Fruit fly (Drosophila melanogaster) whole organism, embryonic: ENCODE results near the gene RpL32.

ENCODE experiments used
- Ada2b ChIP-seq: fragments of 200-800 bp; sonication (Bioruptor generic); IDR thresholded peaks from 2 replicates; pipeline ENCODE4 v1.3.6; 2022; ENCODE audit warnings: missing biosample characterization, missing genetic modification characterization
- Awh ChIP-seq: fragments of 200-800 bp; sonication (Bioruptor generic); IDR thresholded peaks from 2 replicates; pipeline ENCODE4, ENCODE4 v1.3.6; 2022; ENCODE audit warnings: missing biosample characterization, missing genetic modification characterization
- CG1024 ChIP-seq: fragments of 200-800 bp; sonication (Bioruptor generic); IDR thresholded peaks from 2 replicates; pipeline ENCODE4 v1.3.6; 2022; ENCODE audit warnings: missing biosample characterization, missing genetic modification characterization
- CG10274 ChIP-seq: fragments of 200-800 bp; sonication (Bioruptor generic); optimal IDR thresholded peaks from 3 replicates; lab custom pipeline; 2017; ENCODE audit warnings: missing biosample characterization, mild to moderate bottlenecking, missing genetic modification characterization
- CG10462 ChIP-seq: fragments of 200-800 bp; sonication (Bioruptor generic); optimal IDR thresholded peaks from 2 replicates; lab custom pipeline; 2016; ENCODE audit warnings: missing biosample characterization, missing genetic modification characterization
- CG13894 ChIP-seq: fragments of 200-800 bp; sonication (Bioruptor generic); optimal IDR thresholded peaks from 3 replicates; lab custom pipeline; 2018; ENCODE audit warnings: missing biosample characterization, mild to moderate bottlenecking, missing genetic modification characterization, moderate library complexity
- CG14441 ChIP-seq: fragments of 200-800 bp; sonication (Bioruptor generic); IDR thresholded peaks from 2 replicates; pipeline ENCODE4 v1.3.6; 2022; ENCODE audit warnings: missing biosample characterization, missing genetic modification characterization
- CG15601 ChIP-seq: fragments of 200-800 bp; sonication (Bioruptor generic); optimal IDR thresholded peaks from 3 replicates; lab custom pipeline; 2019; ENCODE audit warnings: missing biosample characterization, mild to moderate bottlenecking, missing genetic modification characterization, moderate library complexity
- CG16779 ChIP-seq: fragments of 200-800 bp; sonication (Bioruptor generic); IDR thresholded peaks from 2 replicates; pipeline ENCODE4 v1.3.6; 2022; ENCODE audit warnings: missing biosample characterization, missing genetic modification characterization
- CG16815 ChIP-seq: fragments of 200-800 bp; sonication (Bioruptor generic); optimal IDR thresholded peaks from 3 replicates; lab custom pipeline; 2017; ENCODE audit warnings: missing biosample characterization, mild to moderate bottlenecking, missing genetic modification characterization
- CG16863 ChIP-seq: fragments of 200-800 bp; sonication (Bioruptor generic); optimal IDR thresholded peaks from 3 replicates; lab custom pipeline; 2016; ENCODE audit warnings: missing biosample characterization, missing genetic modification characterization
- CG18011 ChIP-seq: fragments of 200-800 bp; sonication (Bioruptor generic); optimal IDR thresholded peaks from 2 replicates; lab custom pipeline; 2017; ENCODE audit warnings: missing biosample characterization, missing genetic modification characterization, mild to moderate bottlenecking, moderate library complexity, missing genotype
- CG18764 ChIP-seq: fragments of 200-800 bp; sonication (Bioruptor generic); optimal IDR thresholded peaks from 3 replicates; lab custom pipeline; 2016; ENCODE audit warnings: missing biosample characterization, missing genetic modification characterization
- CG31224 ChIP-seq: fragments of 200-800 bp; sonication (Bioruptor generic); IDR thresholded peaks from 2 replicates; pipeline ENCODE4 v1.3.6; 2022; ENCODE audit warnings: missing biosample characterization, missing genetic modification characterization
- CG31365 ChIP-seq: fragments of 200-800 bp; sonication (Bioruptor generic); optimal IDR thresholded peaks from 2 replicates; lab custom pipeline; 2018; ENCODE audit warnings: missing biosample characterization, mild to moderate bottlenecking, missing genetic modification characterization
- CG3163 ChIP-seq: fragments of 200-800 bp; sonication (Bioruptor generic); optimal IDR thresholded peaks from 3 replicates; lab custom pipeline; 2016; ENCODE audit warnings: missing biosample characterization, missing genetic modification characterization
- CG32767 ChIP-seq: fragments of 200-800 bp; sonication (Bioruptor generic); IDR thresholded peaks from 2 replicates; pipeline ENCODE4 v1.3.6; 2022; ENCODE audit warnings: missing biosample characterization, missing genetic modification characterization
- CG4820 ChIP-seq: fragments of 200-800 bp; sonication (Bioruptor generic); optimal IDR thresholded peaks from 3 replicates; lab custom pipeline; 2016; ENCODE audit warnings: missing biosample characterization, missing genetic modification characterization
- CG9797 ChIP-seq: fragments of 200-800 bp; sonication (Bioruptor generic); optimal IDR thresholded peaks from 3 replicates; lab custom pipeline; 2018; ENCODE audit warnings: missing biosample characterization, mild to moderate bottlenecking, missing genetic modification characterization
- Chrac-16 ChIP-seq: fragments of 200-800 bp; sonication (Bioruptor generic); optimal IDR thresholded peaks from 3 replicates; lab custom pipeline; 2016; ENCODE audit warnings: missing biosample characterization, missing genetic modification characterization
- CrebB ChIP-seq: fragments of 200-800 bp; sonication (Bioruptor generic); optimal IDR thresholded peaks from 3 replicates; lab custom pipeline; 2018; ENCODE audit warnings: missing biosample characterization, mild to moderate bottlenecking, missing genetic modification characterization
- Doc2 ChIP-seq: fragments of 200-800 bp; sonication (Bioruptor generic); IDR thresholded peaks from 2 replicates; pipeline ENCODE4 v1.3.6; 2022; ENCODE audit warnings: missing biosample characterization, missing genetic modification characterization
- Fer1 ChIP-seq: fragments of 200-800 bp; sonication (Bioruptor generic); optimal IDR thresholded peaks from 2 replicates; lab custom pipeline; 2017; ENCODE audit warnings: missing biosample characterization, mild to moderate bottlenecking, missing genetic modification characterization
- GATAe ChIP-seq: fragments of 200-800 bp; sonication (Bioruptor generic); conservative IDR thresholded peaks from 2 replicates; pipeline ENCODE4 v1.3.6; 2022; ENCODE audit warnings: missing biosample characterization, missing genetic modification characterization
- Gsc ChIP-seq: fragments of 200-800 bp; sonication (Bioruptor generic); IDR thresholded peaks from 2 replicates; pipeline ENCODE4 v1.3.6; 2022; ENCODE audit warnings: missing biosample characterization, missing genetic modification characterization
- Kr ChIP-seq: fragments of 200-800 bp; sonication (Bioruptor generic); optimal IDR thresholded peaks from 2 replicates; lab custom pipeline; 2017; ENCODE audit warnings: missing biosample characterization, mild to moderate bottlenecking, missing genetic modification characterization
- Lpt ChIP-seq: fragments of >200 bp; optimal IDR thresholded peaks from 2 replicates; lab custom pipeline; 2018; ENCODE audit warnings: missing biosample characterization, missing genetic modification characterization
- NC2β ChIP-seq: fragments of 200-800 bp; sonication (Bioruptor generic); optimal IDR thresholded peaks from 2 replicates; lab custom pipeline; 2016; ENCODE audit warnings: missing biosample characterization, missing genetic modification characterization
- Nf-YC ChIP-seq: fragments of 200-800 bp; optimal IDR thresholded peaks from 3 replicates; lab custom pipeline; 2019; ENCODE audit warnings: missing biosample characterization, mild to moderate bottlenecking, missing genetic modification characterization, moderate library complexity
- Pdp1 ChIP-seq, 2 experiments: fragments of 200-800 bp; sonication (Bioruptor generic); optimal IDR thresholded peaks; 3 replicates each; lab custom pipeline; 2016; ENCODE audit warnings: missing biosample characterization in 2 of 2, missing genetic modification characterization in 2 of 2, mild to moderate bottlenecking in 1 of 2, moderate library complexity in 1 of 2
- Side ChIP-seq: fragments of 200-800 bp; sonication (Bioruptor generic); optimal IDR thresholded peaks from 2 replicates; lab custom pipeline; 2016; ENCODE audit warnings: missing biosample characterization, missing genetic modification characterization
- amos ChIP-seq: fragments of 200-800 bp; sonication (Bioruptor generic); IDR thresholded peaks from 2 replicates; pipeline ENCODE4 v1.3.6; 2022; ENCODE audit warnings: missing biosample characterization, missing genetic modification characterization; ENCODE audit not compliant: partially characterized antibody
- bigmax ChIP-seq: fragments of 200-800 bp; sonication (Bioruptor generic); optimal IDR thresholded peaks from 2 replicates; lab custom pipeline; 2018; ENCODE audit warnings: missing biosample characterization, mild to moderate bottlenecking, missing genetic modification characterization
- disco-r ChIP-seq: fragments of 200-800 bp; sonication (Bioruptor generic); optimal IDR thresholded peaks from 2 replicates; lab custom pipeline; 2016; ENCODE audit warnings: missing biosample characterization, missing genetic modification characterization
- her ChIP-seq: fragments of 200-800 bp; sonication (Bioruptor generic); optimal IDR thresholded peaks from 2 replicates; lab custom pipeline; 2016; ENCODE audit warnings: missing biosample characterization, missing genetic modification characterization
- hth ChIP-seq: fragments of >200 bp; optimal IDR thresholded peaks from 2 replicates; lab custom pipeline; 2017; ENCODE audit warnings: inconsistent platforms
- ind ChIP-seq: fragments of 200-800 bp; sonication (Bioruptor generic); optimal IDR thresholded peaks from 3 replicates; lab custom pipeline; 2016; ENCODE audit warnings: missing biosample characterization, missing genetic modification characterization
- jing ChIP-seq: fragments of 200-800 bp; sonication (Bioruptor generic); optimal IDR thresholded peaks from 2 replicates; lab custom pipeline; 2018; ENCODE audit warnings: missing biosample characterization, mild to moderate bottlenecking, missing genetic modification characterization
- oc ChIP-seq: fragments of 200-800 bp; sonication (Bioruptor generic); optimal IDR thresholded peaks from 2 replicates; lab custom pipeline; 2018; ENCODE audit warnings: missing biosample characterization, mild to moderate bottlenecking, missing genetic modification characterization, moderate library complexity
- onecut ChIP-seq: fragments of 200-800 bp; sonication (Bioruptor generic); IDR thresholded peaks from 2 replicates; pipeline ENCODE4 v1.3.6; 2022; ENCODE audit warnings: missing biosample characterization, missing genetic modification characterization
- pan ChIP-seq, 4 experiments: fragments of >200 bp in 3 of 4; fragments of 200-800 bp in 1 of 4; sonication (Bioruptor generic) in 1 of 4; optimal IDR thresholded peaks in 3 of 4; IDR thresholded peaks in 1 of 4; 2 replicates each; pipeline versions ENCODE4 v1.3.6 to Lab custom; 2017 to 2022; ENCODE audit warnings: missing biosample characterization in 2 of 4, missing genetic modification characterization in 2 of 4, mixed read lengths in 1 of 4
- pb ChIP-seq: fragments of 200-800 bp; sonication (Bioruptor generic); optimal IDR thresholded peaks from 3 replicates; lab custom pipeline; 2016; ENCODE audit warnings: missing biosample characterization, missing genetic modification characterization
- peb ChIP-seq: fragments of 200-800 bp; sonication (Bioruptor generic); IDR thresholded peaks from 2 replicates; pipeline ENCODE4 v1.3.6; 2022; ENCODE audit warnings: missing biosample characterization, missing genetic modification characterization
- repo ChIP-seq: fragments of 200-800 bp; sonication (Bioruptor generic); optimal IDR thresholded peaks from 2 replicates; lab custom pipeline; 2016; ENCODE audit warnings: missing biosample characterization, missing genetic modification characterization
- sens ChIP-seq: fragments of 200-800 bp; sonication (Bioruptor generic); peaks from one replicate; lab custom pipeline; 2016; ENCODE audit warnings: missing biosample characterization, missing genetic modification characterization
- ssp ChIP-seq: fragments of 200-800 bp; sonication (Bioruptor generic); IDR thresholded peaks from 2 replicates; pipeline ENCODE4 v1.3.6; 2022; ENCODE audit warnings: missing biosample characterization, missing genetic modification characterization
- sug ChIP-seq: fragments of 200-800 bp; optimal IDR thresholded peaks from 2 replicates; lab custom pipeline; 2019; ENCODE audit warnings: missing biosample characterization, mild to moderate bottlenecking, missing genetic modification characterization, moderate library complexity
- trem ChIP-seq: fragments of 200-800 bp; optimal IDR thresholded peaks from 3 replicates; lab custom pipeline; 2019; ENCODE audit warnings: missing biosample characterization, mild to moderate bottlenecking, missing genetic modification characterization, moderate library complexity
- ttk ChIP-seq: fragments of 200-800 bp; sonication (Bioruptor generic); IDR thresholded peaks from 2 replicates; pipeline ENCODE4 v2.1.2; 2022; ENCODE audit warnings: missing biosample characterization, missing genetic modification characterization
- tx ChIP-seq: fragments of 200-800 bp; sonication (Bioruptor generic); optimal IDR thresholded peaks from 2 replicates; lab custom pipeline; 2016; ENCODE audit warnings: missing biosample characterization, missing genetic modification characterization
- unpg ChIP-seq: fragments of 200-800 bp; sonication (Bioruptor generic); optimal IDR thresholded peaks from 3 replicates; lab custom pipeline; 2018; ENCODE audit warnings: missing biosample characterization, mild to moderate bottlenecking, missing genetic modification characterization, moderate library complexity

RpL32 gene

DNA sequence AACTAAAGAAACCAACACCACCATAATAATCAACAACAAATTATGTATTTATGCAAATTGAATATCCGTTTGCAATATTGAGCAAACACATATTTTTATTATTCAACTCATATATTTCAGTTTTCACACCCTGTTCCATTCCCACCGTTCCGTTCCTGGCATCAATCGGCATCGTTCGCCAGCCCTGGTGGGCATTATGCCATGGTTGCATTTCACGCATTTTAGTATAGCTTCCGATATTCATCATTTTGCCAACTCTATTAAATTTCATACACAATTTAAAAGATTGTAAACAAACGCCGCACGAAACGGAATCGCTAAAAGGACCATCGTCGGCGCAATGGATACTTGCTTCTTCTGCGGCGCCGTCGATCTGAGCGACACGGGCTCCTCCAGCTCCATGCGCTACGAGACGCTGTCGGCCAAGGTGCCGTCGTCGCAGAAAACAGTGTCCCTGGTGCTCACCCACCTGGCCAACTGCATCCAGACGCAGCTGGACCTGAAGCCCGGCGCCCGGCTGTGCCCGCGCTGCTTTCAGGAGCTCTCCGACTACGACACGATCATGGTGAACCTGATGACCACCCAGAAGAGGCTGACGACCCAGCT lies 2.7 kb downstream of the RpL32 start, which contains the start of gene Sry-delta (continued):
- TF ChIP-seq ssp (GFP tag; lab: Robert Waterston, UW) (peak; percentile 83), sug (tag; lab: Kevin White, UChicago) (peak; percentile 86), Pdp1 (GFP tag; optimal IDR thresholded peaks at IDR 0.05; lab: Kevin White, UChicago) (peak; percentile 85 to 96), hth (no peak), repo (peak; percentile 79), ind (GFP tag; lab: Kevin White, UChicago) (peak; percentile 88), Awh (no peak), Ada2b (GFP tag; lab: Robert Waterston, UW) (peak; percentile 77), Lpt (GFP tag; lab: Kevin White, UChicago) (no peak), CG10462 (GFP tag; lab: Kevin White, UChicago) (peak; percentile 67), CG16863 (peak; percentile 53), amos (GFP tag; lab: Robert Waterston, UW) (peak; percentile 81), CG3163 (GFP tag; lab: Kevin White, UChicago) (peak; percentile 60), trem (tag; lab: Kevin White, UChicago) (peak; percentile 83), Kr (GFP tag; lab: Kevin White, UChicago) (no peak), CG4820 (GFP tag; lab: Kevin White, UChicago) (peak; percentile 65), Chrac-16 (GFP tag; lab: Kevin White, UChicago) (peak; percentile 84), CG15601 (tag; lab: Kevin White, UChicago) (peak; percentile 78), GATAe (GFP tag; lab: Robert Waterston, UW) (peak; percentile 22; the same call in 1 of the 2 replicates), CG1024 (peak; percentile 85), unpg (GFP tag; lab: Kevin White, UChicago) (peak; percentile 68), jing (GFP tag; lab: Kevin White, UChicago) (no peak), pb (GFP tag; lab: Kevin White, UChicago) (no peak), her (peak; percentile 90), tx (GFP tag; lab: Kevin White, UChicago) (peak; percentile 83), CG16815 (GFP tag; lab: Kevin White, UChicago) (peak; percentile 42), CG9797 (peak; percentile 66), sens (peak; percentile 96), oc (no peak), CrebB (tag; lab: Kevin White, UChicago) (peak; percentile 71), CG16779 (GFP tag; lab: Robert Waterston, UW) (peak; percentile 68), ttk (GFP tag; lab: Robert Waterston, UW) (peak; percentile 69), CG32767 (GFP tag; lab: Robert Waterston, UW) (peak; percentile 71), onecut (GFP tag; lab: Robert Waterston, UW) (peak; percentile 50), Side (GFP tag; lab: Kevin White, UChicago) (peak; percentile 90), NC2β (GFP tag; lab: Kevin White, UChicago) (peak; percentile 86), disco-r (GFP tag; lab: Kevin White, UChicago) (peak; percentile 57), Fer1 (GFP tag; lab: Kevin White, UChicago) (peak; percentile 76), pan (optimal IDR thresholded peaks at IDR 0.05; lab: Kevin White, UChicago) (no peak), pan (GFP tag; optimal IDR thresholded peaks at IDR 0.05 in 1 of 2, IDR thresholded peaks at IDR 0.05 in 1 of 2) (peak in 1 of 2 experiments; percentile 78), peb (GFP tag; lab: Robert Waterston, UW) (peak; percentile 46; the same call in 1 of the 2 replicates), CG13894 (tag; lab: Kevin White, UChicago) (peak; percentile 89), Doc2 (GFP tag; lab: Robert Waterston, UW) (no peak), Gsc (GFP tag; lab: Robert Waterston, UW) (no peak), CG14441 (GFP tag; lab: Robert Waterston, UW) (peak; percentile 78), Nf-YC (tag; lab: Kevin White, UChicago) (peak; percentile 63), CG18764 (peak; percentile 80), CG10274 (GFP tag; lab: Kevin White, UChicago) (peak; percentile 27), CG31365 (tag; lab: Kevin White, UChicago) (no peak), bigmax (GFP tag; lab: Kevin White, UChicago) (peak; percentile 79), CG18011 (GFP tag; lab: Kevin White, UChicago) (peak; percentile 72), CG31224 (GFP tag; lab: Robert Waterston, UW) (peak; percentile 57)
